Fruit fly (Drosophila melanogaster) whole organism, embryonic: ENCODE data around the gene Usp30.

Experiments
- Atf-2 ChIP-seq: fragments of 200-800 bp; sonication (Bioruptor generic); optimal IDR thresholded peaks from 2 replicates; lab custom pipeline; 2016; ENCODE audit warnings: missing biosample characterization, missing genetic modification characterization
- CG10366 ChIP-seq: fragments of 200-800 bp; sonication (Bioruptor generic); IDR thresholded peaks from 2 replicates; pipeline ENCODE4 v1.3.6; 2022; ENCODE audit warnings: missing biosample characterization, missing genetic modification characterization
- CG10565 ChIP-seq: fragments of 200-800 bp; sonication (Bioruptor generic); optimal IDR thresholded peaks from 3 replicates; lab custom pipeline; 2016; ENCODE audit warnings: missing biosample characterization, mild to moderate bottlenecking, missing genetic modification characterization
- CG10654 ChIP-seq: fragments of 200-800 bp; sonication (Bioruptor generic); optimal IDR thresholded peaks from 2 replicates; lab custom pipeline; 2016; ENCODE audit warnings: missing biosample characterization, missing genetic modification characterization
- CG11456 ChIP-seq: fragments of 200-800 bp; sonication (Bioruptor generic); IDR thresholded peaks from 3 replicates; pipeline ENCODE4 v1.3.6; 2022; ENCODE audit warnings: missing biosample characterization, missing genetic modification characterization
- CG12391 ChIP-seq: fragments of 200-800 bp; sonication (Bioruptor generic); optimal IDR thresholded peaks from 3 replicates; lab custom pipeline; 2018; ENCODE audit warnings: missing biosample characterization, mild to moderate bottlenecking, missing genetic modification characterization, moderate library complexity
- CG14050 ChIP-seq: fragments of 200-800 bp; sonication (Bioruptor generic); IDR thresholded peaks from 3 replicates; pipeline ENCODE4 v1.3.6; 2022; ENCODE audit warnings: missing biosample characterization, missing genetic modification characterization
- CG14441 ChIP-seq: fragments of 200-800 bp; sonication (Bioruptor generic); IDR thresholded peaks from 2 replicates; pipeline ENCODE4 v1.3.6; 2022; ENCODE audit warnings: missing biosample characterization, missing genetic modification characterization
- CG17186 ChIP-seq: fragments of 200-800 bp; sonication (Bioruptor generic); optimal IDR thresholded peaks from 3 replicates; lab custom pipeline; 2017; ENCODE audit warnings: missing biosample characterization, missing genetic modification reagents, missing genetic modification characterization
- CG17612 ChIP-seq: fragments of 200-800 bp; sonication (Bioruptor generic); IDR thresholded peaks from 2 replicates; pipeline ENCODE4 v1.3.6; 2022; ENCODE audit warnings: missing biosample characterization, missing genetic modification characterization
- CG1832 ChIP-seq: fragments of 200-800 bp; sonication (Bioruptor generic); optimal IDR thresholded peaks from 2 replicates; lab custom pipeline; 2017; ENCODE audit warnings: missing biosample characterization, mild to moderate bottlenecking, missing genetic modification characterization, inconsistent platforms
- CG2129 ChIP-seq: fragments of 200-800 bp; sonication (Bioruptor generic); IDR thresholded peaks from 2 replicates; pipeline ENCODE4 v1.3.6; 2022; ENCODE audit warnings: missing biosample characterization, missing genetic modification characterization; ENCODE audit not compliant: partially characterized antibody
- CG2712 ChIP-seq: fragments of 200-800 bp; optimal IDR thresholded peaks from 3 replicates; lab custom pipeline; 2019; ENCODE audit warnings: missing biosample characterization, mild to moderate bottlenecking, missing genetic modification characterization, moderate library complexity
- CG31388 ChIP-seq: fragments of 200-800 bp; sonication (Bioruptor generic); optimal IDR thresholded peaks from 2 replicates; lab custom pipeline; 2016; ENCODE audit warnings: missing biosample characterization, missing genetic modification characterization
- CG32532 ChIP-seq: fragments of 200-800 bp; sonication (Bioruptor generic); IDR thresholded peaks from 2 replicates; pipeline ENCODE4 v1.3.6; 2022; ENCODE audit warnings: missing biosample characterization, missing genetic modification characterization
- CG32767 ChIP-seq: fragments of 200-800 bp; sonication (Bioruptor generic); IDR thresholded peaks from 2 replicates; pipeline ENCODE4 v1.3.6; 2022; ENCODE audit warnings: missing biosample characterization, missing genetic modification characterization
- CG4730 ChIP-seq: fragments of 200-800 bp; sonication (Bioruptor generic); IDR thresholded peaks from 2 replicates; pipeline ENCODE4 v1.3.6; 2022; ENCODE audit warnings: missing biosample characterization, missing genetic modification characterization
- CG5953 ChIP-seq: fragments of 200-800 bp; sonication (Bioruptor generic); IDR thresholded peaks from 2 replicates; pipeline ENCODE4 v1.3.6; 2022; ENCODE audit warnings: missing biosample characterization, missing genetic modification characterization
- CG6765 ChIP-seq: fragments of 200-800 bp; sonication (Bioruptor generic); optimal IDR thresholded peaks from 3 replicates; lab custom pipeline; 2017; ENCODE audit warnings: missing biosample characterization, mild to moderate bottlenecking, missing genetic modification characterization
- CG8359 ChIP-seq: fragments of 200-800 bp; sonication (Bioruptor generic); optimal IDR thresholded peaks from 2 replicates; lab custom pipeline; 2017; ENCODE audit warnings: missing biosample characterization, mild to moderate bottlenecking, missing genetic modification characterization, borderline replicate concordance
- CG8388 ChIP-seq: fragments of 200-800 bp; sonication (Bioruptor generic); optimal IDR thresholded peaks from 2 replicates; lab custom pipeline; 2019; ENCODE audit warnings: missing biosample characterization, mild to moderate bottlenecking, missing genetic modification characterization, moderate library complexity
- CG9817 ChIP-seq: fragments of 200-800 bp; sonication (Bioruptor generic); optimal IDR thresholded peaks from 2 replicates; lab custom pipeline; 2018; ENCODE audit warnings: missing biosample characterization, mild to moderate bottlenecking, missing genetic modification characterization, moderate library complexity
- Dad ChIP-seq: fragments of 200-800 bp; sonication (Bioruptor generic); optimal IDR thresholded peaks from 3 replicates; lab custom pipeline; 2016; ENCODE audit warnings: missing biosample characterization, missing genetic modification characterization
- Fer2 ChIP-seq: fragments of 200-800 bp; sonication (Bioruptor generic); optimal IDR thresholded peaks from 2 replicates; lab custom pipeline; 2018; ENCODE audit warnings: missing biosample characterization, mild to moderate bottlenecking, missing genetic modification characterization, moderate library complexity
- HLH3B ChIP-seq: fragments of 200-800 bp; sonication (Bioruptor generic); IDR thresholded peaks from 2 replicates; pipeline ENCODE4 v1.3.6; 2022; ENCODE audit warnings: missing biosample characterization, missing genetic modification characterization
- HmgZ ChIP-seq: fragments of 200-800 bp; sonication (Bioruptor generic); optimal IDR thresholded peaks from 2 replicates; lab custom pipeline; 2018; ENCODE audit warnings: missing biosample characterization, mild to moderate bottlenecking, missing genetic modification characterization
- Hmr ChIP-seq: fragments of 200-800 bp; sonication (Bioruptor generic); optimal IDR thresholded peaks from 3 replicates; lab custom pipeline; 2017; ENCODE audit warnings: mild to moderate bottlenecking, missing biosample characterization, missing genetic modification reagents, missing genetic modification characterization
- Hr78 ChIP-seq, 2 experiments: fragments of 200-800 bp in 1 of 2; fragments of >200 bp in 1 of 2; sonication (Bioruptor generic) in 1 of 2; optimal IDR thresholded peaks; 2 replicates each; lab custom pipeline; 2017 to 2019; ENCODE audit warnings: missing biosample characterization in 2 of 2, missing genetic modification characterization in 2 of 2, mild to moderate bottlenecking in 1 of 2, moderate library complexity in 1 of 2
- Scr ChIP-seq: fragments of 200-800 bp; sonication (Bioruptor generic); IDR thresholded peaks from 2 replicates; pipeline ENCODE4 v1.3.6; 2022; ENCODE audit warnings: missing biosample characterization, missing genetic modification characterization; ENCODE audit not compliant: partially characterized antibody
- Spps ChIP-seq: fragments of 200-800 bp; sonication (Bioruptor generic); optimal IDR thresholded peaks from 2 replicates; lab custom pipeline; 2018; ENCODE audit warnings: missing biosample characterization, mild to moderate bottlenecking, missing genetic modification characterization
- Tbp ChIP-seq: fragments of >200 bp; optimal IDR thresholded peaks from 2 replicates; lab custom pipeline; 2018; ENCODE audit warnings: missing biosample characterization, missing genetic modification characterization
- Trl ChIP-seq, 3 experiments: fragments of >200 bp in 2 of 3; fragments of 200-800 bp in 1 of 3; sonication (Bioruptor generic) in 1 of 3; optimal IDR thresholded peaks; 2 replicates in 1 of 3; 3 replicates in 2 of 3; lab custom pipeline; 2016 to 2017; ENCODE audit warnings: missing biosample characterization in 1 of 3, missing genetic modification characterization in 1 of 3
- az2 ChIP-seq: fragments of 200-800 bp; sonication (Bioruptor generic); optimal IDR thresholded peaks from 3 replicates; lab custom pipeline; 2016; ENCODE audit warnings: missing biosample characterization, missing genetic modification characterization
- bowl ChIP-seq: fragments of 200-800 bp; sonication (Bioruptor generic); IDR thresholded peaks from 2 replicates; pipeline ENCODE4 v1.3.6; 2022; ENCODE audit warnings: missing biosample characterization, missing genetic modification characterization
- br ChIP-seq: fragments of >200 bp; optimal IDR thresholded peaks from 2 replicates; lab custom pipeline; 2017
- cg ChIP-seq: fragments of 200-800 bp; sonication (Bioruptor generic); optimal IDR thresholded peaks from 3 replicates; lab custom pipeline; 2019; ENCODE audit warnings: missing biosample characterization, mild to moderate bottlenecking, missing genetic modification characterization, moderate library complexity
- ci ChIP-seq: fragments of 200-800 bp; sonication (Bioruptor generic); IDR thresholded peaks from 3 replicates; pipeline ENCODE4 v1.3.6; 2022; ENCODE audit warnings: missing biosample characterization, missing genetic modification characterization
- cwo ChIP-seq: fragments of 200-800 bp; sonication (Bioruptor generic); optimal IDR thresholded peaks from 3 replicates; lab custom pipeline; 2017; ENCODE audit warnings: missing biosample characterization, missing genetic modification characterization, mild to moderate bottlenecking, moderate library complexity, missing genetic modification reagents
- danr ChIP-seq: fragments of 200-800 bp; sonication (Bioruptor generic); IDR thresholded peaks from 2 replicates; pipeline ENCODE4 v1.3.6; 2022; ENCODE audit warnings: missing biosample characterization, missing genetic modification characterization
- exex ChIP-seq: fragments of 200-800 bp; sonication (Bioruptor generic); optimal IDR thresholded peaks from 4 replicates; lab custom pipeline; 2018; ENCODE audit warnings: missing biosample characterization, mild to moderate bottlenecking, missing genetic modification characterization, moderate library complexity
- ftz-f1 ChIP-seq: fragments of 200-800 bp; sonication (Bioruptor generic); optimal IDR thresholded peaks from 2 replicates; lab custom pipeline; 2016; ENCODE audit warnings: missing biosample characterization, missing genetic modification characterization
- gsb ChIP-seq: fragments of 200-800 bp; sonication (Bioruptor generic); IDR thresholded peaks from 2 replicates; pipeline ENCODE4 v1.3.6; 2022; ENCODE audit warnings: missing biosample characterization, missing genetic modification characterization
- lab ChIP-seq: fragments of 200-800 bp; sonication (Bioruptor generic); optimal IDR thresholded peaks from 3 replicates; lab custom pipeline; 2017; ENCODE audit warnings: missing biosample characterization, missing genetic modification characterization, mild to moderate bottlenecking, moderate library complexity, missing genetic modification reagents
- lola ChIP-seq, 3 experiments: fragments of >200 bp in 2 of 3; fragments of 200-800 bp in 1 of 3; sonication (Bioruptor generic) in 1 of 3; optimal IDR thresholded peaks; 2 replicates each; lab custom pipeline; 2017 to 2019; ENCODE audit warnings: missing biosample characterization in 3 of 3, missing genetic modification characterization in 3 of 3, mild to moderate bottlenecking in 1 of 3, moderate library complexity in 1 of 3
- psq ChIP-seq: fragments of 200-800 bp; sonication (Bioruptor generic); optimal IDR thresholded peaks from 2 replicates; lab custom pipeline; 2017; ENCODE audit warnings: missing biosample characterization, missing genetic modification characterization
- tgo ChIP-seq: fragments of 200-800 bp; sonication (Bioruptor generic); IDR thresholded peaks from 3 replicates; pipeline ENCODE4 v1.3.6; 2022; ENCODE audit warnings: missing biosample characterization, missing genetic modification characterization
- vvl ChIP-seq: fragments of 200-800 bp; sonication (Bioruptor generic); IDR thresholded peaks from 2 replicates; pipeline ENCODE4 v1.3.6; 2022; ENCODE audit warnings: missing biosample characterization, missing genetic modification characterization
- wor ChIP-seq: fragments of 200-800 bp; sonication (Bioruptor generic); IDR thresholded peaks from 2 replicates; pipeline ENCODE4 v1.3.6; 2022; ENCODE audit warnings: missing biosample characterization, missing genetic modification characterization

The Usp30 gene

dm6 chrX:5896809-5897700 lies 17.5 kb upstream of the Usp30 start (continued):
- 0 out of 2 replicates have a peak, but pooled peaks have one; percentile 17 for TF ChIP-seq CG5953 (GFP tag; lab: Robert Waterston, UW)
- peak; percentile 13; the same call in 1 of the 2 replicates for TF ChIP-seq CG32532 (GFP tag; lab: Robert Waterston, UW)
- no peak for TF ChIP-seq HmgZ
- peak; percentile 34 for TF ChIP-seq az2 (GFP tag; lab: Kevin White, UChicago)
- TF ChIP-seq HLH3B (GFP tag; lab: Robert Waterston, UW): peak; percentile 51; the same call in 1 of the 2 replicates
- TF ChIP-seq CG10565 (GFP tag; lab: Kevin White, UChicago): no peak
- no peak for TF ChIP-seq danr
- TF ChIP-seq CG1832 (GFP tag; lab: Kevin White, UChicago): no peak
- no peak for TF ChIP-seq CG14050 (GFP tag; lab: Robert Waterston, UW)
- no peak for TF ChIP-seq CG17612
- TF ChIP-seq gsb: no peak
- peak; percentile 33 for TF ChIP-seq CG8388 (GFP tag; lab: Kevin White, UChicago)
- TF ChIP-seq ci (GFP tag; lab: Robert Waterston, UW): peak; percentile 81
- TF ChIP-seq CG31388 (GFP tag; lab: Kevin White, UChicago): no peak
- no peak for TF ChIP-seq Hr78 (GFP tag; optimal IDR thresholded peaks at IDR 0.05; lab: Kevin White, UChicago)
- no peak for TF ChIP-seq CG9817
- no peak for TF ChIP-seq psq (GFP tag; lab: Kevin White, UChicago)
- TF ChIP-seq CG12391 (tag; lab: Kevin White, UChicago): peak; percentile 41
- TF ChIP-seq CG17186 (GFP tag; lab: Kevin White, UChicago): no peak
- no peak for TF ChIP-seq CG2129 (GFP tag; lab: Robert Waterston, UW)
- TF ChIP-seq CG4730 (GFP tag; lab: Robert Waterston, UW): peak; percentile 36; the same call in 1 of the 2 replicates
- no peak for TF ChIP-seq Tbp (GFP tag; lab: Kevin White, UChicago)
- no peak for TF ChIP-seq Fer2 (tag; lab: Kevin White, UChicago)
- TF ChIP-seq wor (GFP tag; lab: Robert Waterston, UW): no peak
- TF ChIP-seq Scr: no peak
- no peak for TF ChIP-seq lab (GFP tag; lab: Kevin White, UChicago)
- no peak for TF ChIP-seq cwo
- 0 out of 2 replicates have a peak, but pooled peaks have one; percentile 33 for TF ChIP-seq CG14441 (GFP tag; lab: Robert Waterston, UW)
- peak; percentile 20; the same call in 1 of the 3 replicates for TF ChIP-seq tgo (GFP tag; lab: Robert Waterston, UW)
- peak; percentile 15 for TF ChIP-seq Hmr (GFP tag; lab: Kevin White, UChicago)
- no peak for TF ChIP-seq CG6765 (GFP tag; lab: Kevin White, UChicago)
- no peak for TF ChIP-seq CG32767 (GFP tag; lab: Robert Waterston, UW)
- no peak for TF ChIP-seq CG10654 (GFP tag; lab: Kevin White, UChicago)
- peak; percentile 36; the same call in 1 of the 2 replicates for TF ChIP-seq vvl (GFP tag; lab: Robert Waterston, UW)
- no peak for TF ChIP-seq bowl (GFP tag; lab: Robert Waterston, UW)
- TF ChIP-seq Spps (tag; lab: Kevin White, UChicago): no peak
- TF ChIP-seq Atf-2 (GFP tag; lab: Kevin White, UChicago): peak; percentile 9
- TF ChIP-seq Trl (optimal IDR thresholded peaks at IDR 0.05; lab: Kevin White, UChicago): no peak
- no peak for TF ChIP-seq Trl (GFP tag; optimal IDR thresholded peaks at IDR 0.05; lab: Kevin White, UChicago)
- peak; percentile 13 for TF ChIP-seq CG2712
- TF ChIP-seq cg (GFP tag; lab: Kevin White, UChicago): no peak
- TF ChIP-seq CG10366 (GFP tag; lab: Robert Waterston, UW): peak; percentile 48
- TF ChIP-seq lola (GFP tag; optimal IDR thresholded peaks at IDR 0.05; lab: Kevin White, UChicago): no peak
- no peak for TF ChIP-seq exex (tag; lab: Kevin White, UChicago)
- TF ChIP-seq CG11456: no peak
- no peak for TF ChIP-seq Dad (GFP tag; lab: Kevin White, UChicago)
- no peak for TF ChIP-seq CG8359 (GFP tag; lab: Kevin White, UChicago)
- TF ChIP-seq ftz-f1 (GFP tag; lab: Kevin White, UChicago): no peak
- no peak for TF ChIP-seq br
